Worm (Caenorhabditis elegans): ENCODE results near the gene F28E10.4.

The F28E10.4 gene

DNA sequence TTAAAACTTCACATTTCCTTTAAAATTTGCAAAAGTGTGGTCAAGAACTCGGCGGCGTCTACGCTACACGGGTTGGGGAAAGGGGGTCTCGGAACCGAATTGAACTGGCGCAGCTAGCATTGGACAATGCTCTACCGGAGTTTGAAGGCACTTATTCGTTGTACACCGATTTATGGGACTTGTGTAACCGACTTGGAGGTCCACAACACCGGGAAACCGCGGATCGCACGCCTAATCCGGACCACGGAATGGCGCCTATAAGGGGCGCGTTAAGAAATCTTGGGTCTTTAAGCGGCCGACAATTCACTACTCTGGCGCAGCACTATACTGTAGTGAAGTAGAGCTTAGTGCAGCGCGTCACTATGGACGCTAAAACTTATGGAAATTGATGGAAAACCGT, 28.6 kb downstream of the F28E10.4 start:
- TF ChIP-seq ztf-25 (GFP tag; IDR thresholded peaks at IDR 0.05) (no peak), let-607 (tag; optimal IDR thresholded peaks at IDR 0.05) (no peak), zfh-2 (GFP tag; conservative IDR thresholded peaks at IDR 0.05) (0 out of 2 replicates have a peak, but pooled peaks have one; percentile 27), ZK185.1 (tag; optimal IDR thresholded peaks at IDR 0.05; ENCODE audit: poor library complexity, severe bottlenecking) (no peak), Y56A3A.18 (GFP tag; IDR thresholded peaks at IDR 0.05) (peak; percentile 33; the same call in 1 of the 2 replicates), F33H1.4 (GFP tag; IDR thresholded peaks at IDR 0.05) (peak; percentile 18; the same call in 1 of the 2 replicates), ztf-28 (GFP tag; IDR thresholded peaks at IDR 0.05) (0 out of 2 replicates have a peak, but pooled peaks have one; percentile 41), D2030.7 (GFP tag; IDR thresholded peaks at IDR 0.05) (peak; percentile 50; the same call in 1 of the 2 replicates), ekl-4 (GFP tag; IDR thresholded peaks at IDR 0.05) (no peak), dox-1 (GFP tag; IDR thresholded peaks at IDR 0.05) (0 out of 2 replicates have a peak, but pooled peaks have one; percentile 35), K12H6.12 (tag; optimal IDR thresholded peaks at IDR 0.05) (no peak), tbp1 (GFP tag; optimal IDR thresholded peaks at IDR 0.05) (peak; percentile 82), hmg-20 (GFP tag; IDR thresholded peaks at IDR 0.05) (no peak), repo-1 (tag; optimal IDR thresholded peaks at IDR 0.05) (no peak), F57C9.4 (tag; optimal IDR thresholded peaks at IDR 0.05) (no peak), hmg-1.2 (GFP tag; IDR thresholded peaks at IDR 0.05) (peak; percentile 88), ama-1 (optimal IDR thresholded peaks at IDR 0.05) (no peak), ama-1 (GFP tag; optimal IDR thresholded peaks at IDR 0.05) (peak in 1 of 2 experiments; percentile 40), snpc-1.1 (tag; optimal IDR thresholded peaks at IDR 0.05; ENCODE audit: insufficient read depth) (peak; percentile 91), bed-2 (GFP tag; IDR thresholded peaks at IDR 0.05) (no peak), lin-54 (GFP tag; optimal IDR thresholded peaks at IDR 0.05) (peak; percentile 9), F52B5.7 (tag; optimal IDR thresholded peaks at IDR 0.05) (peak; percentile 22), ztf-18 (tag; optimal IDR thresholded peaks at IDR 0.05) (peak; percentile 58), rcor-1 (GFP tag; IDR thresholded peaks at IDR 0.05) (0 out of 2 replicates have a peak, but pooled peaks have one; percentile 36), snpc-4 (GFP tag; optimal IDR thresholded peaks at IDR 0.05) (peak; percentile 88), snpc-4 (tag; optimal IDR thresholded peaks at IDR 0.05) (peak; percentile 88 to 96 (median 92)), lsl-1 (GFP tag; optimal IDR thresholded peaks at IDR 0.05) (peak; percentile 42), nfyb-1 (GFP tag; IDR thresholded peaks at IDR 0.05) (no peak), nfya-2 (GFP tag; IDR thresholded peaks at IDR 0.05) (no peak), madf-6 (GFP tag; IDR thresholded peaks at IDR 0.05) (peak; percentile 48), F23B12.7 (tag; optimal IDR thresholded peaks at IDR 0.05; ENCODE audit: insufficient read depth) (peak; percentile 7), B0261.1 (tag; optimal IDR thresholded peaks at IDR 0.05) (peak; percentile 51), hlh-26 (GFP tag; conservative IDR thresholded peaks at IDR 0.05) (no peak), fkh-3 (tag; optimal IDR thresholded peaks at IDR 0.05) (no peak), sea-2 (GFP tag; IDR thresholded peaks at IDR 0.05) (0 out of 2 replicates have a peak, but pooled peaks have one; percentile 55), rpc-1 (optimal IDR thresholded peaks at IDR 0.05) (peak; percentile 62), rpc-1 (tag; optimal IDR thresholded peaks at IDR 0.05) (peak; percentile 73), unc-62 (GFP tag; optimal IDR thresholded peaks at IDR 0.05) (no peak), mcd-1 (GFP tag; IDR thresholded peaks at IDR 0.05) (peak; percentile 36; the same call in 1 of the 2 replicates), athp-1 (tag; optimal IDR thresholded peaks at IDR 0.05) (no peak), him-1 (tag; optimal IDR thresholded peaks at IDR 0.05) (peak; percentile 54), snpc-3.4 (tag; optimal IDR thresholded peaks at IDR 0.05) (peak; percentile 64), chd-7 (tag; optimal IDR thresholded peaks at IDR 0.05) (no peak), lin-26 (GFP tag; IDR thresholded peaks at IDR 0.05) (peak; percentile 70; the same call in 1 of the 2 replicates)

Measured in whole organism, young adult.